Fruit fly (Drosophila melanogaster): Measurements from ENCODE around the gene Syx17.

- TF ChIP-seq CG6854 (GFP tag; optimal IDR thresholded peaks at IDR 0.05), result no peak
- TF ChIP-seq Hr39 (GFP tag; optimal IDR thresholded peaks at IDR 0.05), result no peak
- TF ChIP-seq Blimp-1 (GFP tag; optimal IDR thresholded peaks at IDR 0.05), result no peak
- no peak for TF ChIP-seq Sox15 (GFP tag; optimal IDR thresholded peaks at IDR 0.05)
- no peak for TF ChIP-seq CG3032 (tag; optimal IDR thresholded peaks at IDR 0.05)
- TF ChIP-seq CG6276 (GFP tag; optimal IDR thresholded peaks at IDR 0.05), result no peak
- TF ChIP-seq CG32006 (GFP tag; optimal IDR thresholded peaks at IDR 0.05), result no peak
- no peak for TF ChIP-seq dsx (GFP tag; optimal IDR thresholded peaks at IDR 0.05; ENCODE audit: poor library complexity, severe bottlenecking)
- TF ChIP-seq CG3919 (GFP tag; optimal IDR thresholded peaks at IDR 0.05), result no peak
- no peak for TF ChIP-seq OdsH (GFP tag; optimal IDR thresholded peaks at IDR 0.05)
- no peak for TF ChIP-seq CG6792 (GFP tag; optimal IDR thresholded peaks at IDR 0.05)
- no peak for TF ChIP-seq Ets96B (tag; optimal IDR thresholded peaks at IDR 0.05)
Measured at dm6 chr3L:4401241-4401640, 2.0 kb upstream of the Syx17 start.

Data from whole organism, prepupa.